Fruit fly (Drosophila melanogaster) whole organism, embryonic: ENCODE results near the gene Tssk.

ENCODE experiments used
- Antp ChIP-seq: fragments of 200-800 bp; sonication (Bioruptor generic); optimal IDR thresholded peaks from 3 replicates; lab custom pipeline; 2016; ENCODE audit warnings: missing biosample characterization, missing genetic modification characterization
- Atf-2 ChIP-seq: fragments of 200-800 bp; sonication (Bioruptor generic); optimal IDR thresholded peaks from 2 replicates; lab custom pipeline; 2016; ENCODE audit warnings: missing biosample characterization, missing genetic modification characterization
- CG10654 ChIP-seq: fragments of 200-800 bp; sonication (Bioruptor generic); optimal IDR thresholded peaks from 2 replicates; lab custom pipeline; 2016; ENCODE audit warnings: missing biosample characterization, missing genetic modification characterization
- CG12236 ChIP-seq: fragments of 200-800 bp; sonication (Bioruptor generic); optimal IDR thresholded peaks from 2 replicates; lab custom pipeline; 2016; ENCODE audit warnings: missing biosample characterization, missing genetic modification characterization
- CG14014 ChIP-seq: fragments of 200-800 bp; sonication (Bioruptor generic); IDR thresholded peaks from 2 replicates; pipeline ENCODE4 v1.3.6; 2022; ENCODE audit warnings: missing biosample characterization, missing genetic modification characterization
- CG15011 ChIP-seq: fragments of 200-800 bp; sonication (Bioruptor generic); optimal IDR thresholded peaks from 3 replicates; lab custom pipeline; 2018; ENCODE audit warnings: missing biosample characterization, mild to moderate bottlenecking, missing genetic modification characterization
- CG15073 ChIP-seq: fragments of 200-800 bp; sonication (Bioruptor generic); optimal IDR thresholded peaks from 2 replicates; lab custom pipeline; 2016; ENCODE audit warnings: missing biosample characterization, missing genetic modification characterization
- CG2116 ChIP-seq: fragments of 200-800 bp; sonication (Bioruptor generic); optimal IDR thresholded peaks from 3 replicates; lab custom pipeline; 2018; ENCODE audit warnings: missing biosample characterization, mild to moderate bottlenecking, missing genetic modification characterization
- CG2202 ChIP-seq: fragments of 200-800 bp; sonication (Bioruptor generic); optimal IDR thresholded peaks from 2 replicates; lab custom pipeline; 2018; ENCODE audit warnings: missing biosample characterization, mild to moderate bottlenecking, missing genetic modification characterization
- CG3407 ChIP-seq: fragments of 200-800 bp; sonication (Bioruptor generic); optimal IDR thresholded peaks from 2 replicates; lab custom pipeline; 2018; ENCODE audit warnings: missing biosample characterization, mild to moderate bottlenecking, missing genetic modification characterization
- CG4282 ChIP-seq: fragments of 200-800 bp; sonication (Bioruptor generic); optimal IDR thresholded peaks from 2 replicates; lab custom pipeline; 2016; ENCODE audit warnings: missing biosample characterization, missing genetic modification characterization
- CG5953 ChIP-seq: fragments of 200-800 bp; sonication (Bioruptor generic); IDR thresholded peaks from 2 replicates; pipeline ENCODE4 v1.3.6; 2022; ENCODE audit warnings: missing biosample characterization, missing genetic modification characterization
- CG6254 ChIP-seq: fragments of 200-800 bp; sonication (Bioruptor generic); optimal IDR thresholded peaks from 3 replicates; lab custom pipeline; 2017; ENCODE audit warnings: mild to moderate bottlenecking, missing biosample characterization, missing genetic modification reagents, missing genetic modification characterization
- CG7357 ChIP-seq: fragments of 200-800 bp; sonication (Bioruptor generic); IDR thresholded peaks from 3 replicates; pipeline ENCODE4 v1.3.6; 2022; ENCODE audit warnings: missing biosample characterization, missing genetic modification characterization
- CG7556 ChIP-seq: fragments of 200-800 bp; sonication (Bioruptor generic); optimal IDR thresholded peaks from 2 replicates; lab custom pipeline; 2017; ENCODE audit warnings: missing biosample characterization, mild to moderate bottlenecking, missing genetic modification characterization
- CG7987 ChIP-seq: fragments of 200-800 bp; sonication (Bioruptor generic); optimal IDR thresholded peaks from 2 replicates; lab custom pipeline; 2018; ENCODE audit warnings: missing biosample characterization, mild to moderate bottlenecking, missing genetic modification characterization, moderate library complexity
- CG8290 ChIP-seq, 3 experiments: fragments of 200-800 bp; sonication (Bioruptor generic); optimal IDR thresholded peaks; 2 replicates each; lab custom pipeline; 2016 to 2019; ENCODE audit warnings: missing biosample characterization in 3 of 3, missing genetic modification characterization in 3 of 3, mild to moderate bottlenecking in 2 of 3, moderate library complexity in 1 of 3
- Camta ChIP-seq: fragments of 200-800 bp; sonication (Bioruptor generic); optimal IDR thresholded peaks from 2 replicates; lab custom pipeline; 2016; ENCODE audit warnings: missing biosample characterization, missing genetic modification characterization
- Hr78 ChIP-seq, 2 experiments: fragments of 200-800 bp in 1 of 2; fragments of >200 bp in 1 of 2; sonication (Bioruptor generic) in 1 of 2; optimal IDR thresholded peaks; 2 replicates each; lab custom pipeline; 2017 to 2019; ENCODE audit warnings: missing biosample characterization in 2 of 2, missing genetic modification characterization in 2 of 2, mild to moderate bottlenecking in 1 of 2, moderate library complexity in 1 of 2
- MBD-R2 ChIP-seq: fragments of 200-800 bp; sonication (Bioruptor generic); IDR thresholded peaks from 2 replicates; pipeline ENCODE4 v1.3.6; 2022; ENCODE audit warnings: missing biosample characterization, missing genetic modification characterization
- Max ChIP-seq: fragments of 200-800 bp; sonication (Bioruptor generic); optimal IDR thresholded peaks from 2 replicates; lab custom pipeline; 2016; ENCODE audit warnings: missing biosample characterization, mild to moderate bottlenecking, missing genetic modification characterization
- Med ChIP-seq: fragments of 200-800 bp; sonication (Bioruptor generic); peaks from one replicate; lab custom pipeline; 2016; ENCODE audit warnings: missing biosample characterization, missing genetic modification characterization, mild to moderate bottlenecking, inconsistent platforms, moderate library complexity
- Oli ChIP-seq: fragments of 200-800 bp; sonication (Bioruptor generic); optimal IDR thresholded peaks from 2 replicates; lab custom pipeline; 2018; ENCODE audit warnings: missing biosample characterization, mild to moderate bottlenecking, missing genetic modification characterization, moderate library complexity
- Ptx1 ChIP-seq: fragments of 200-800 bp; sonication (Bioruptor generic); IDR thresholded peaks from 2 replicates; pipeline ENCODE4 v1.3.6; 2022; ENCODE audit warnings: missing biosample characterization, missing genetic modification characterization
- Sry-δ ChIP-seq: fragments of 200-800 bp; sonication (Bioruptor generic); optimal IDR thresholded peaks from 2 replicates; lab custom pipeline; 2016; ENCODE audit warnings: missing biosample characterization, missing genetic modification characterization
- Tbp ChIP-seq: fragments of >200 bp; optimal IDR thresholded peaks from 2 replicates; lab custom pipeline; 2018; ENCODE audit warnings: missing biosample characterization, missing genetic modification characterization
- bowl ChIP-seq: fragments of 200-800 bp; sonication (Bioruptor generic); IDR thresholded peaks from 2 replicates; pipeline ENCODE4 v1.3.6; 2022; ENCODE audit warnings: missing biosample characterization, missing genetic modification characterization
- chinmo ChIP-seq: fragments of 200-800 bp; sonication (Bioruptor generic); IDR thresholded peaks from 4 replicates; pipeline ENCODE4 v1.3.6; 2022; ENCODE audit warnings: missing biosample characterization, missing genetic modification characterization; ENCODE audit not compliant: partially characterized antibody
- chn ChIP-seq: fragments of 200-800 bp; sonication (Bioruptor generic); optimal IDR thresholded peaks from 2 replicates; lab custom pipeline; 2016; ENCODE audit warnings: missing biosample characterization, missing genetic modification characterization
- fru ChIP-seq: fragments of >200 bp; optimal IDR thresholded peaks from 2 replicates; lab custom pipeline; 2017
- gcm ChIP-seq: fragments of 200-800 bp; sonication (Bioruptor generic); optimal IDR thresholded peaks from 2 replicates; lab custom pipeline; 2019; ENCODE audit warnings: missing biosample characterization, mild to moderate bottlenecking, missing genetic modification characterization, moderate library complexity
- grau ChIP-seq: fragments of 200-800 bp; optimal IDR thresholded peaks from 3 replicates; lab custom pipeline; 2019; ENCODE audit warnings: missing biosample characterization, mild to moderate bottlenecking, missing genetic modification characterization, moderate library complexity
- gt ChIP-seq: fragments of 200-800 bp; sonication (Bioruptor generic); IDR thresholded peaks from 2 replicates; pipeline ENCODE4 v1.3.6; 2022; ENCODE audit warnings: missing biosample characterization, missing genetic modification characterization
- lola ChIP-seq, 3 experiments: fragments of >200 bp in 2 of 3; fragments of 200-800 bp in 1 of 3; sonication (Bioruptor generic) in 1 of 3; optimal IDR thresholded peaks; 2 replicates each; lab custom pipeline; 2017 to 2019; ENCODE audit warnings: missing biosample characterization in 3 of 3, missing genetic modification characterization in 3 of 3, mild to moderate bottlenecking in 1 of 3, moderate library complexity in 1 of 3
- otp ChIP-seq: fragments of 200-800 bp; sonication (Bioruptor generic); IDR thresholded peaks from 3 replicates; pipeline ENCODE4, ENCODE4 v1.3.6; 2022; ENCODE audit warnings: missing biosample characterization, missing genetic modification characterization
- p53 ChIP-seq: fragments of 200-800 bp; sonication (Bioruptor generic); optimal IDR thresholded peaks from 2 replicates; lab custom pipeline; 2016; ENCODE audit warnings: missing biosample characterization, missing genetic modification characterization
- pan ChIP-seq, 4 experiments: fragments of >200 bp in 3 of 4; fragments of 200-800 bp in 1 of 4; sonication (Bioruptor generic) in 1 of 4; optimal IDR thresholded peaks in 3 of 4; IDR thresholded peaks in 1 of 4; 2 replicates each; pipeline versions ENCODE4 v1.3.6 to Lab custom; 2017 to 2022; ENCODE audit warnings: missing biosample characterization in 2 of 4, missing genetic modification characterization in 2 of 4, mixed read lengths in 1 of 4
- pb ChIP-seq: fragments of 200-800 bp; sonication (Bioruptor generic); optimal IDR thresholded peaks from 3 replicates; lab custom pipeline; 2016; ENCODE audit warnings: missing biosample characterization, missing genetic modification characterization
- ranshi ChIP-seq: fragments of 200-800 bp; sonication (Bioruptor generic); IDR thresholded peaks from 2 replicates; pipeline ENCODE4 v1.3.6; 2022; ENCODE audit warnings: missing biosample characterization, missing genetic modification characterization
- run ChIP-seq: fragments of 200-800 bp; sonication (Bioruptor generic); optimal IDR thresholded peaks from 3 replicates; lab custom pipeline; 2018; ENCODE audit warnings: missing biosample characterization, mild to moderate bottlenecking, missing genetic modification characterization
- sim ChIP-seq: fragments of 200-800 bp; sonication (Bioruptor generic); IDR thresholded peaks from 2 replicates; pipeline ENCODE4 v1.3.6; 2022; ENCODE audit warnings: missing biosample characterization, missing genetic modification characterization
- sna ChIP-seq: fragments of 200-800 bp; sonication (Bioruptor generic); IDR thresholded peaks from 2 replicates; pipeline ENCODE4 v1.3.6; 2022; ENCODE audit warnings: missing biosample characterization, missing genetic modification characterization; ENCODE audit not compliant: partially characterized antibody
- sqz ChIP-seq: fragments of 200-800 bp; sonication (Bioruptor generic); optimal IDR thresholded peaks from 3 replicates; lab custom pipeline; 2018; ENCODE audit warnings: missing biosample characterization, mild to moderate bottlenecking, missing genetic modification characterization
- tin ChIP-seq: fragments of 200-800 bp; sonication (Bioruptor generic); optimal IDR thresholded peaks from 3 replicates; lab custom pipeline; 2016; ENCODE audit warnings: missing biosample characterization, missing genetic modification characterization
- tna ChIP-seq: fragments of 200-800 bp; sonication (Bioruptor generic); IDR thresholded peaks from 2 replicates; pipeline ENCODE4 v1.3.6; 2022; ENCODE audit warnings: missing biosample characterization, missing genetic modification characterization; ENCODE audit not compliant: partially characterized antibody
- trh ChIP-seq: fragments of 200-800 bp; sonication (Bioruptor generic); optimal IDR thresholded peaks from 2 replicates; lab custom pipeline; 2016; ENCODE audit warnings: missing biosample characterization, missing genetic modification characterization
- zen ChIP-seq: fragments of 200-800 bp; sonication (Bioruptor generic); optimal IDR thresholded peaks from 3 replicates; lab custom pipeline; 2018; ENCODE audit warnings: missing biosample characterization, mild to moderate bottlenecking, missing genetic modification characterization, moderate library complexity
- zen2 ChIP-seq: fragments of 200-800 bp; sonication (Bioruptor generic); IDR thresholded peaks from 3 replicates; pipeline ENCODE4 v1.3.6; 2022; ENCODE audit warnings: missing biosample characterization, missing genetic modification characterization; ENCODE audit not compliant: partially characterized antibody
- zfh2 ChIP-seq: fragments of 200-800 bp; sonication (Bioruptor generic); optimal IDR thresholded peaks from 2 replicates; lab custom pipeline; 2016; ENCODE audit warnings: missing biosample characterization, missing genetic modification characterization

Tssk gene

dm6 chr3R:18573699-18574259, 24.7 kb upstream of the Tssk start (continued):
- peak; percentile 82 for TF ChIP-seq CG7987 (GFP tag; lab: Kevin White, UChicago)
- peak; percentile 74 for TF ChIP-seq CG4282 (GFP tag; lab: Kevin White, UChicago)
- TF ChIP-seq CG5953 (GFP tag; lab: Robert Waterston, UW), result peak; percentile 79
- TF ChIP-seq tin (GFP tag; lab: Kevin White, UChicago), result peak; percentile 90
- TF ChIP-seq chinmo (GFP tag; lab: Robert Waterston, UW), result peak; percentile 61; the same call in 1 of the 4 replicates
- peak; percentile 94 for TF ChIP-seq chn (GFP tag; lab: Kevin White, UChicago)
- peak; percentile 72 for TF ChIP-seq MBD-R2 (GFP tag; lab: Robert Waterston, UW)
- peak; percentile 83 for TF ChIP-seq CG3407 (GFP tag; lab: Kevin White, UChicago)
- TF ChIP-seq lola (GFP tag; optimal IDR thresholded peaks at IDR 0.05; lab: Kevin White, UChicago), result peak in 1 of 3 experiments; percentile 95
- TF ChIP-seq CG15011 (GFP tag; lab: Kevin White, UChicago), result peak; percentile 81
- peak; percentile 88 for TF ChIP-seq CG2202 (tag; lab: Kevin White, UChicago)
- peak; percentile 74 for TF ChIP-seq otp (GFP tag; lab: Robert Waterston, UW)
- TF ChIP-seq pb (GFP tag; lab: Kevin White, UChicago), result peak; percentile 80
- no peak for TF ChIP-seq sna
- TF ChIP-seq tna (GFP tag; lab: Robert Waterston, UW), result no peak
- peak; percentile 77 for TF ChIP-seq zen
- TF ChIP-seq pan (optimal IDR thresholded peaks at IDR 0.05; lab: Kevin White, UChicago), result no peak
- TF ChIP-seq pan (GFP tag; optimal IDR thresholded peaks at IDR 0.05 in 1 of 2, IDR thresholded peaks at IDR 0.05 in 1 of 2), result peak in 1 of 2 experiments; percentile 92
- TF ChIP-seq Tbp, result no peak
- peak; percentile 83 for TF ChIP-seq Antp (GFP tag; lab: Kevin White, UChicago)
- TF ChIP-seq zen2, result no peak
- TF ChIP-seq Hr78 (GFP tag; optimal IDR thresholded peaks at IDR 0.05; lab: Kevin White, UChicago), result peak in 1 of 2 experiments; percentile 96
- TF ChIP-seq Max (GFP tag; lab: Kevin White, UChicago), result peak; percentile 89
- TF ChIP-seq CG7357 (GFP tag; lab: Robert Waterston, UW), result peak; percentile 84
- peak; percentile 78; the same call in 1 of the 2 replicates for TF ChIP-seq sim (GFP tag; lab: Robert Waterston, UW)
- peak; percentile 41 for TF ChIP-seq Sry-δ (GFP tag; lab: Kevin White, UChicago)
- peak; percentile 96 for TF ChIP-seq CG7556 (GFP tag; lab: Kevin White, UChicago)
- peak; percentile 96 for TF ChIP-seq grau
- TF ChIP-seq zfh2 (GFP tag; lab: Kevin White, UChicago), result peak; percentile 87
- peak; percentile 94 for TF ChIP-seq Atf-2
- TF ChIP-seq Ptx1 (GFP tag; lab: Robert Waterston, UW), result peak; percentile 95
- TF ChIP-seq CG2116, result peak; percentile 81
- peak; percentile 97 for TF ChIP-seq Oli (tag; lab: Kevin White, UChicago)
- TF ChIP-seq gcm (GFP tag; lab: Kevin White, UChicago), result peak; percentile 94
- TF ChIP-seq sqz (GFP tag; lab: Kevin White, UChicago), result peak; percentile 83
- TF ChIP-seq Camta (GFP tag; lab: Kevin White, UChicago), result peak; percentile 88
- TF ChIP-seq CG8290 (GFP tag; optimal IDR thresholded peaks at IDR 0.05; lab: Kevin White, UChicago), result peak; percentile 76
- peak; percentile 59 to 84 for TF ChIP-seq CG8290 (tag; optimal IDR thresholded peaks at IDR 0.05; lab: Kevin White, UChicago)
- peak; percentile 80 for TF ChIP-seq ranshi (GFP tag; lab: Robert Waterston, UW)
- TF ChIP-seq CG12236 (GFP tag; lab: Kevin White, UChicago), result peak; percentile 83
- TF ChIP-seq CG15073, result peak; percentile 98
- peak; percentile 97 for TF ChIP-seq Med (GFP tag; lab: Kevin White, UChicago)
- peak; percentile 92 for TF ChIP-seq run (tag; lab: Kevin White, UChicago)
- TF ChIP-seq CG6254, result peak; percentile 88
- peak; percentile 54 for TF ChIP-seq p53 (GFP tag; lab: Kevin White, UChicago)
- TF ChIP-seq CG14014, result peak; percentile 93
- peak; percentile 63; the same call in 1 of the 2 replicates for TF ChIP-seq gt (GFP tag; lab: Robert Waterston, UW)
- TF ChIP-seq trh (GFP tag; lab: Kevin White, UChicago), result peak; percentile 64
- TF ChIP-seq fru (lab: Kevin White, UChicago), result no peak
- TF ChIP-seq CG10654 (GFP tag; lab: Kevin White, UChicago), result peak; percentile 85
- TF ChIP-seq bowl (GFP tag; lab: Robert Waterston, UW), result peak; percentile 68; the same call in 1 of the 2 replicates
